Fruit fly (Drosophila melanogaster) whole organism: Measurements from ENCODE around the gene nebu.

Experiments used
- CG8478 ChIP-seq: fragments of >200 bp; optimal IDR thresholded peaks from 2 replicates; lab custom pipeline; 2018; ENCODE audit warnings: inconsistent platforms
- Dll ChIP-seq: fragments of >200 bp; optimal IDR thresholded peaks from 2 replicates; lab custom pipeline; 2017
- EcR ChIP-seq, 2 experiments: fragments of >200 bp; optimal IDR thresholded peaks; 2 replicates each; lab custom pipeline; 2017; ENCODE audit warnings: missing biosample characterization in 2 of 2, missing genetic modification characterization in 2 of 2, missing genetic modification reagents in 2 of 2
- pan ChIP-seq: fragments of >200 bp; optimal IDR thresholded peaks from 2 replicates; lab custom pipeline; 2017
- psq ChIP-seq: fragments of >200 bp; optimal IDR thresholded peaks from 2 replicates; lab custom pipeline; 2017
- usp ChIP-seq: fragments of >200 bp; optimal IDR thresholded peaks from 2 replicates; lab custom pipeline; 2017; ENCODE audit warnings: missing biosample characterization, missing genetic modification characterization, mixed read lengths

nebu gene

dm6 chr3L:12803159-12804034, 39.5 kb downstream of the nebu start:
- TF ChIP-seq CG8478 (lab: Kevin White, UChicago) (no peak), pan (lab: Kevin White, UChicago) (no peak), Dll (lab: Kevin White, UChicago) (no peak), psq (lab: Kevin White, UChicago) (no peak), usp (GFP tag; lab: Kevin White, UChicago) (no peak), EcR (GFP tag; optimal IDR thresholded peaks at IDR 0.05; lab: Kevin White, UChicago) (no peak)

dm6 chr3L:12802443-12802865, 40.5 kb downstream of the nebu start:
- no peak for TF ChIP-seq Dll (lab: Kevin White, UChicago)
- no peak for TF ChIP-seq psq (lab: Kevin White, UChicago)

- no peak for TF ChIP-seq psq (lab: Kevin White, UChicago)
- TF ChIP-seq EcR (GFP tag; optimal IDR thresholded peaks at IDR 0.05; lab: Kevin White, UChicago) = peak; percentile 75 to 88
- no peak for TF ChIP-seq CG8478 (lab: Kevin White, UChicago)
- no peak for TF ChIP-seq pan (lab: Kevin White, UChicago)
- no peak for TF ChIP-seq Dll (lab: Kevin White, UChicago)
Observed at dm6 chr3L:12800167-12800566, 42.7 kb downstream of the nebu start.

dm6 chr3L:12799431-12800147, 43.3 kb downstream of the nebu start:
- no peak for TF ChIP-seq psq (lab: Kevin White, UChicago)
- TF ChIP-seq usp (GFP tag; lab: Kevin White, UChicago) = no peak
- TF ChIP-seq CG8478 (lab: Kevin White, UChicago) = no peak
- TF ChIP-seq Dll (lab: Kevin White, UChicago) = no peak
- TF ChIP-seq pan (lab: Kevin White, UChicago) = no peak
- TF ChIP-seq EcR (GFP tag; optimal IDR thresholded peaks at IDR 0.05; lab: Kevin White, UChicago) = no peak

dm6 chr3L:12798795-12799311, 44.1 kb downstream of the nebu start:
- TF ChIP-seq CG8478 (lab: Kevin White, UChicago) (no peak), psq (lab: Kevin White, UChicago) (no peak), EcR (GFP tag; optimal IDR thresholded peaks at IDR 0.05; lab: Kevin White, UChicago) (peak in 1 of 2 experiments; percentile 20), usp (GFP tag; lab: Kevin White, UChicago) (no peak), Dll (lab: Kevin White, UChicago) (no peak), pan (lab: Kevin White, UChicago) (no peak)

dm6 chr3L:12796077-12796641, 46.7 kb downstream of the nebu start:
- TF ChIP-seq EcR (GFP tag; optimal IDR thresholded peaks at IDR 0.05; lab: Kevin White, UChicago) = no peak
- no peak for TF ChIP-seq psq (lab: Kevin White, UChicago)
- TF ChIP-seq Dll (lab: Kevin White, UChicago) = no peak
- TF ChIP-seq usp (GFP tag; lab: Kevin White, UChicago) = no peak
- TF ChIP-seq CG8478 (lab: Kevin White, UChicago) = no peak
- TF ChIP-seq pan (lab: Kevin White, UChicago) = no peak

- TF ChIP-seq EcR (GFP tag; optimal IDR thresholded peaks at IDR 0.05; lab: Kevin White, UChicago) (no peak), usp (GFP tag; lab: Kevin White, UChicago) (no peak), pan (lab: Kevin White, UChicago) (no peak), psq (lab: Kevin White, UChicago) (no peak), Dll (lab: Kevin White, UChicago) (no peak), CG8478 (lab: Kevin White, UChicago) (peak; percentile 47)
Observed at dm6 chr3L:12794532-12794931, 48.4 kb downstream of the nebu start.

dm6 chr3L:12792933-12793448, 49.9 kb downstream of the nebu start:
- no peak for TF ChIP-seq CG8478 (lab: Kevin White, UChicago)
- no peak for TF ChIP-seq usp (GFP tag; lab: Kevin White, UChicago)
- no peak for TF ChIP-seq pan (lab: Kevin White, UChicago)
- TF ChIP-seq Dll (lab: Kevin White, UChicago) = no peak
- no peak for TF ChIP-seq EcR (GFP tag; optimal IDR thresholded peaks at IDR 0.05; lab: Kevin White, UChicago)
- no peak for TF ChIP-seq psq (lab: Kevin White, UChicago)

- TF ChIP-seq psq (lab: Kevin White, UChicago) (no peak), Dll (lab: Kevin White, UChicago) (no peak), CG8478 (lab: Kevin White, UChicago) (no peak), pan (lab: Kevin White, UChicago) (no peak), usp (GFP tag; lab: Kevin White, UChicago) (no peak), EcR (GFP tag; optimal IDR thresholded peaks at IDR 0.05; lab: Kevin White, UChicago) (no peak)
Observed at dm6 chr3L:12791679-12792229, 51.2 kb downstream of the nebu start.
